Worm (Caenorhabditis elegans) whole organism, L4 larva: ENCODE data around the gene ceh-41.

Source experiments
- D1046.2 ChIP-seq: fragments of 200-800 bp; sonication (Bioruptor generic); IDR thresholded peaks from 2 replicates; pipeline ENCODE4 v1.3.6; 2022; ENCODE audit warnings: missing genetic modification characterization, missing compliant biosample characterization
- R02D3.7 ChIP-seq: fragments of 150-350 bp; sonication (generic microtip); optimal IDR thresholded peaks from 3 replicates; lab custom pipeline; 2014; ENCODE audit warnings: missing biosample characterization, missing genetic modification characterization
- T20F7.1 ChIP-seq: fragments of 200-800 bp; sonication (Bioruptor generic); optimal IDR thresholded peaks from 2 replicates; lab custom pipeline; 2018; ENCODE audit warnings: mild to moderate bottlenecking, missing genetic modification characterization, missing compliant biosample characterization
- Y105C5A.15 ChIP-seq: fragments of 200-800 bp; sonication (Bioruptor generic); IDR thresholded peaks from 2 replicates; pipeline ENCODE4 v1.3.6; 2022; ENCODE audit warnings: missing genetic modification characterization, missing compliant biosample characterization
- Y5F2A.4 ChIP-seq: fragments of 200-800 bp; sonication (Bioruptor generic); optimal IDR thresholded peaks from 2 replicates; lab custom pipeline; 2018; ENCODE audit warnings: mild to moderate bottlenecking, missing genetic modification characterization, missing compliant biosample characterization
- arid-1 ChIP-seq: fragments of 200-800 bp; sonication (Bioruptor generic); conservative IDR thresholded peaks from 2 replicates; pipeline ENCODE4 v1.3.6; 2022; ENCODE audit warnings: missing genetic modification reagents, missing genetic modification characterization, missing compliant biosample characterization
- ceh-44 ChIP-seq: fragments of 200-800 bp; sonication (Bioruptor generic); IDR thresholded peaks from 2 replicates; pipeline ENCODE4 v1.3.6; 2022; ENCODE audit warnings: missing genetic modification reagents, missing genetic modification characterization, missing compliant biosample characterization
- daf-16 ChIP-seq, 3 experiments: sonication (generic microtip); optimal IDR thresholded peaks; 2 replicates each; lab custom pipeline; 2016 to 2017; ENCODE audit warnings: missing genetic modification characterization in 3 of 3, missing genetic modification reagents in 3 of 3, mild to moderate bottlenecking in 2 of 3, missing compliant biosample characterization in 2 of 3, missing biosample characterization in 1 of 3, moderate library complexity in 1 of 3
- dmd-6 ChIP-seq: fragments of 200-800 bp; sonication (Bioruptor generic); IDR thresholded peaks from 2 replicates; pipeline ENCODE4 v1.3.6; 2022; ENCODE audit warnings: missing genetic modification reagents, missing genetic modification characterization, missing compliant biosample characterization
- duxl-1 ChIP-seq: sonication (generic microtip); optimal IDR thresholded peaks from 2 replicates; lab custom pipeline; 2016; ENCODE audit warnings: mild to moderate bottlenecking, missing genetic modification characterization, moderate library complexity, missing compliant biosample characterization; ENCODE audit not compliant: poor library complexity
- hlh-11 ChIP-seq: fragments of 200-800 bp; sonication (Bioruptor generic); optimal IDR thresholded peaks from 2 replicates; lab custom pipeline; 2018; ENCODE audit warnings: mild to moderate bottlenecking, missing genetic modification characterization, missing compliant biosample characterization
- jun-1 ChIP-seq: fragments of 150-350 bp; optimal IDR thresholded peaks from 2 replicates; lab custom pipeline; 2014; ENCODE audit warnings: missing biosample characterization, missing genetic modification reagents, missing genetic modification characterization
- lin-13 ChIP-seq: fragments of 150-350 bp; optimal IDR thresholded peaks from 2 replicates; lab custom pipeline; 2014; ENCODE audit warnings: missing biosample characterization, missing genetic modification reagents, missing genetic modification characterization
- lin-15B ChIP-seq: fragments of 150-350 bp; sonication (generic microtip); optimal IDR thresholded peaks from 3 replicates; lab custom pipeline; 2014; ENCODE audit warnings: missing biosample characterization, missing genetic modification characterization
- lir-3 ChIP-seq: sonication (generic microtip); optimal IDR thresholded peaks from 2 replicates; lab custom pipeline; 2016; ENCODE audit warnings: mild to moderate bottlenecking, missing genetic modification characterization, missing compliant biosample characterization
- lsy-2 ChIP-seq, 2 experiments: fragments of 150-350 bp in 1 of 2; sonication (generic microtip) in 1 of 2; optimal IDR thresholded peaks; 2 replicates each; lab custom pipeline; 2014 to 2017; ENCODE audit warnings: missing biosample characterization in 2 of 2, missing genetic modification characterization in 2 of 2
- madf-5 ChIP-seq, 2 experiments: fragments of 200-800 bp; sonication (Bioruptor generic); IDR thresholded peaks; 2 replicates each; pipeline ENCODE4 v1.3.6; 2022; ENCODE audit warnings: missing compliant biosample characterization in 2 of 2, missing genetic modification characterization in 2 of 2
- madf-9 ChIP-seq: fragments of 200-800 bp; sonication (Bioruptor generic); conservative IDR thresholded peaks from 2 replicates; pipeline ENCODE4 v1.3.6; 2022; ENCODE audit warnings: missing genetic modification reagents, missing genetic modification characterization, missing compliant biosample characterization
- mdl-1 ChIP-seq, 2 experiments: fragments of 150-350 bp in 1 of 2; sonication (generic microtip) in 1 of 2; optimal IDR thresholded peaks; 2 replicates each; lab custom pipeline; 2014 to 2017; ENCODE audit warnings: missing biosample characterization in 2 of 2, missing genetic modification characterization in 2 of 2
- mep-1 ChIP-seq: fragments of 150-350 bp; sonication (generic microtip); optimal IDR thresholded peaks from 3 replicates; lab custom pipeline; 2014; ENCODE audit warnings: missing biosample characterization, missing genetic modification characterization
- mes-2 ChIP-seq: sonication (generic microtip); optimal IDR thresholded peaks from 2 replicates; lab custom pipeline; 2016; ENCODE audit warnings: missing genotype, mild to moderate bottlenecking, missing genetic modification characterization, missing compliant biosample characterization; ENCODE audit not compliant: poor library complexity, severe bottlenecking
- nhr-11 ChIP-seq: fragments of 150-350 bp; optimal IDR thresholded peaks from 2 replicates; lab custom pipeline; 2014; ENCODE audit warnings: missing biosample characterization, missing genetic modification characterization
- nhr-111 ChIP-seq: fragments of 200-800 bp; sonication (Bioruptor generic); optimal IDR thresholded peaks from 2 replicates; lab custom pipeline; 2018; ENCODE audit warnings: mild to moderate bottlenecking, missing genetic modification characterization, missing compliant biosample characterization
- nhr-41 ChIP-seq: fragments of 200-800 bp; sonication (Bioruptor generic); IDR thresholded peaks from 2 replicates; pipeline ENCODE4 v1.3.6; 2022; ENCODE audit warnings: missing genetic modification reagents, missing genetic modification characterization, missing compliant biosample characterization
- nhr-48 ChIP-seq: sonication (generic microtip); optimal IDR thresholded peaks from 2 replicates; lab custom pipeline; 2016; ENCODE audit warnings: mild to moderate bottlenecking, missing genetic modification characterization, missing compliant biosample characterization
- nhr-6 ChIP-seq: fragments of 150-350 bp; optimal IDR thresholded peaks from 2 replicates; lab custom pipeline; 2014; ENCODE audit warnings: missing biosample characterization, missing genetic modification characterization
- nhr-76 ChIP-seq: fragments of 150-350 bp; optimal IDR thresholded peaks from 2 replicates; lab custom pipeline; 2014; ENCODE audit warnings: missing biosample characterization, missing genetic modification characterization
- pha-4 ChIP-seq, 2 experiments: fragments of 150-350 bp in 1 of 2; fragments of 200-800 bp in 1 of 2; sonication (Bioruptor generic) in 1 of 2; IDR thresholded peaks in 1 of 2; optimal IDR thresholded peaks in 1 of 2; 2 replicates each; pipeline versions ENCODE4 v1.3.6 to Lab custom; 2014 to 2022; ENCODE audit warnings: missing genetic modification characterization in 2 of 2, missing genetic modification reagents in 2 of 2, missing biosample characterization in 1 of 2, missing compliant biosample characterization in 1 of 2
- php-3 ChIP-seq: fragments of 200-800 bp; sonication (Bioruptor generic); IDR thresholded peaks from 2 replicates; pipeline ENCODE4 v1.3.6; 2022; ENCODE audit warnings: missing genetic modification reagents, missing genetic modification characterization, missing compliant biosample characterization
- pqm-1 ChIP-seq: sonication (generic microtip); optimal IDR thresholded peaks from 2 replicates; lab custom pipeline; 2017; ENCODE audit warnings: missing biosample characterization, missing genetic modification characterization
- saeg-2 ChIP-seq: fragments of 200-800 bp; sonication (Bioruptor generic); IDR thresholded peaks from 2 replicates; pipeline ENCODE4 v1.3.6; 2022; ENCODE audit warnings: missing genetic modification reagents, missing genetic modification characterization, missing compliant biosample characterization
- set-16 ChIP-seq: fragments of 200-800 bp; sonication (Bioruptor generic); IDR thresholded peaks from 2 replicates; pipeline ENCODE4 v1.3.6; 2022; ENCODE audit warnings: missing genetic modification reagents, missing genetic modification characterization, missing compliant biosample characterization
- spr-1 ChIP-seq: sonication (generic microtip); optimal IDR thresholded peaks from 2 replicates; lab custom pipeline; 2016; ENCODE audit warnings: mild to moderate bottlenecking, missing genetic modification characterization, missing compliant biosample characterization
- tag-97 ChIP-seq: fragments of 200-800 bp; sonication (Bioruptor generic); IDR thresholded peaks from 2 replicates; pipeline ENCODE4 v1.3.6; 2022; ENCODE audit warnings: missing genetic modification characterization, missing compliant biosample characterization
- vab-7 ChIP-seq: fragments of 200-800 bp; sonication (Bioruptor generic); IDR thresholded peaks from 2 replicates; pipeline ENCODE4 v1.3.6; 2022; ENCODE audit warnings: missing genetic modification reagents, missing genetic modification characterization, missing compliant biosample characterization
- zfp-3 ChIP-seq: fragments of 200-800 bp; sonication (Bioruptor generic); conservative IDR thresholded peaks from 2 replicates; pipeline ENCODE4 v1.3.6; 2022; ENCODE audit warnings: missing genetic modification reagents, missing genetic modification characterization, missing compliant biosample characterization
- ztf-7 ChIP-seq: fragments of 150-350 bp; optimal IDR thresholded peaks from 2 replicates; lab custom pipeline; 2014; ENCODE audit warnings: missing biosample characterization, missing genetic modification characterization

Gene ceh-41

DNA sequence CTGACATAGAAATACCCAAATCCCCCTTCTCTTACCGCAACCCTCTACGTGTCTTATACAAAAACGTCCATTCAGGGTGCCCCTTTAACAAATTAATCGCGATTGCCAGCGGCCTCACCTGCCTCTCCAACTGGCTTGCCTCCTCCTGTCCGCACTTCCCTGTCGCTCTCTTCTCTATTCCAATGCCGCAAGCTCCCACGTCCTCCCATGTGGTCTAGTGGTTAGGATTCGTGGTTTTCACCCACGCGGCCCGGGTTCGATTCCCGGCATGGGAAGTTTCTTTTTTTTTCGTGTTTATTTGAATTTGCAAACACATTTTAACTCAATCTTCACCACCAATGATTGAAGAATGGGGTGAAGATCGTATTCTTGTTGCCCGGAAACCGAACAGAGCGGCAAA is 10.1 kb upstream of the ceh-41 start (continued):
- TF ChIP-seq ceh-44 (0 out of 2 replicates have a peak, but pooled peaks have one; percentile 48), arid-1 (GFP tag; lab: Robert Waterston, UW) (peak; percentile 72; the same call in 1 of the 2 replicates), madf-9 (GFP tag; lab: Robert Waterston, UW) (peak; percentile 66; the same call in 1 of the 2 replicates), Y105C5A.15 (GFP tag; lab: Robert Waterston, UW) (0 out of 2 replicates have a peak, but pooled peaks have one; percentile 14), hlh-11 (tag; lab: Kevin White, UChicago) (no peak), duxl-1 (peak; percentile 95), saeg-2 (0 out of 2 replicates have a peak, but pooled peaks have one; percentile 43), pqm-1 (tag; lab: Kevin White, UChicago) (no peak), ztf-7 (tag; lab: Kevin White, UChicago) (peak; percentile 59), T20F7.1 (GFP tag; lab: Kevin White, UChicago) (no peak), mes-2 (tag; lab: Kevin White, UChicago) (peak; percentile 80), spr-1 (peak; percentile 51), jun-1 (peak; percentile 54), pha-4 (GFP tag; IDR thresholded peaks at IDR 0.05; lab: Robert Waterston, UW) (no peak), pha-4 (tag; optimal IDR thresholded peaks at IDR 0.05; lab: Kevin White, UChicago) (no peak), zfp-3 (GFP tag; lab: Robert Waterston, UW) (0 out of 2 replicates have a peak, but pooled peaks have one; percentile 11), set-16 (GFP tag; lab: Robert Waterston, UW) (peak; percentile 68), nhr-41 (GFP tag; lab: Robert Waterston, UW) (no peak), lin-15B (no peak), D1046.2 (GFP tag; lab: Robert Waterston, UW) (no peak), nhr-48 (tag; lab: Kevin White, UChicago) (peak; percentile 8), lsy-2 (tag; optimal IDR thresholded peaks at IDR 0.05; lab: Kevin White, UChicago) (peak in 1 of 2 experiments; percentile 39), nhr-6 (tag; lab: Kevin White, UChicago) (peak; percentile 2), vab-7 (GFP tag; lab: Robert Waterston, UW) (peak; percentile 76), lin-13 (GFP tag; lab: Kevin White, UChicago) (peak; percentile 28), tag-97 (GFP tag; lab: Robert Waterston, UW) (0 out of 2 replicates have a peak, but pooled peaks have one; percentile 18), mdl-1 (tag; optimal IDR thresholded peaks at IDR 0.05; lab: Kevin White, UChicago) (peak in 1 of 2 experiments; percentile 66), mep-1 (tag; lab: Kevin White, UChicago) (peak; percentile 73), madf-5 (GFP tag; IDR thresholded peaks at IDR 0.05; lab: Robert Waterston, UW) (peak; percentile 62 to 85; a peak in 3 of 4 replicates), nhr-11 (tag; lab: Kevin White, UChicago) (peak; percentile 20), nhr-111 (GFP tag; lab: Kevin White, UChicago) (peak; percentile 14), daf-16 (GFP tag; optimal IDR thresholded peaks at IDR 0.05; lab: Kevin White, UChicago) (peak in 1 of 2 experiments; percentile 43), daf-16 (tag; optimal IDR thresholded peaks at IDR 0.05; lab: Kevin White, UChicago) (no peak), Y5F2A.4 (GFP tag; lab: Kevin White, UChicago) (peak; percentile 31), lir-3 (peak; percentile 42), php-3 (GFP tag; lab: Robert Waterston, UW) (peak; percentile 74; the same call in 1 of the 2 replicates), dmd-6 (GFP tag; lab: Robert Waterston, UW) (peak; percentile 46)
- TF ChIP-seq, all 104 proteins: peak for 50

DNA sequence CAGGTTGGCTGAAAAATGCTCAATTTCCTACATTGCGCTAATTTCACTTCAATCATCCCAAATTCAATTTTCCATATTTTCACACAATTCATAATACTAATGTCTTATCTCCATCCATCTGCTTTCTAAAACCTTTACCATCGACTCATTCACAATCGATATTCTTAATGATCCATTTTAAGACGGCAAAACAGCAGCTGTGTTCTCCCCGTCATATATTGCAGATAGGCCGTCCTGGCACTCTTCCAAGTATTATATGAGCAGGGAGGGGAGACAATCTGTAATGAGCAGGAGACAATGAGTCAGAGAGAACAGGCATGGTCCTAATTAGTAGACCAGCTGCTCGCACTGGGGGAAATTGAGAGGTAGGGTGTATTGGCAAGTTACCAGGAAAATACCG is 9.3 kb upstream of the ceh-41 start:
- no peak for TF ChIP-seq mdl-1 (tag; optimal IDR thresholded peaks at IDR 0.05; lab: Kevin White, UChicago)
- no peak for TF ChIP-seq R02D3.7
- no peak for TF ChIP-seq nhr-76
- TF ChIP-seq zfp-3 (GFP tag; lab: Robert Waterston, UW) = no peak
